Worm (Caenorhabditis elegans) whole organism, young adult: ENCODE measurements around the gene R04B3.1.

Experiments
- F10E7.11 ChIP-seq: sonication (generic microtip); optimal IDR thresholded peaks from 2 replicates; lab custom pipeline; 2017; ENCODE audit warnings: mild to moderate bottlenecking, missing genetic modification characterization, moderate library complexity, missing compliant biosample characterization
- F22D6.2 ChIP-seq: sonication (generic microtip); optimal IDR thresholded peaks from 2 replicates; lab custom pipeline; 2016; ENCODE audit warnings: mild to moderate bottlenecking, missing genetic modification characterization, missing compliant biosample characterization
- F37B4.10 ChIP-seq: fragments of 200-800 bp; sonication (Bioruptor generic); IDR thresholded peaks from 2 replicates; pipeline ENCODE4 v1.3.6; 2022; ENCODE audit warnings: missing genetic modification characterization, missing compliant biosample characterization
- F52B5.7 ChIP-seq: sonication (generic microtip); optimal IDR thresholded peaks from 2 replicates; lab custom pipeline; 2016; ENCODE audit warnings: mild to moderate bottlenecking, missing genetic modification characterization, missing compliant biosample characterization
- Y53F4B.3 ChIP-seq: fragments of 200-800 bp; sonication (Bioruptor generic); IDR thresholded peaks from 2 replicates; pipeline ENCODE4 v1.3.6; 2022; ENCODE audit warnings: missing genetic modification reagents, missing genetic modification characterization, missing compliant biosample characterization
- ama-1 ChIP-seq, 3 experiments: fragments of 150-350 bp in 1 of 3; sonication (generic microtip) in 2 of 3; optimal IDR thresholded peaks; 2 replicates each; lab custom pipeline; 2014 to 2018; ENCODE audit warnings: missing biosample characterization in 2 of 3, missing genetic modification characterization in 2 of 3, missing genetic modification reagents in 2 of 3
- athp-1 ChIP-seq: sonication (generic microtip); optimal IDR thresholded peaks from 2 replicates; lab custom pipeline; 2017; ENCODE audit warnings: mild to moderate bottlenecking, missing genetic modification characterization, missing compliant biosample characterization
- dox-1 ChIP-seq: fragments of 200-800 bp; sonication (Bioruptor generic); IDR thresholded peaks from 2 replicates; pipeline ENCODE4 v1.3.6; 2022; ENCODE audit warnings: missing genetic modification reagents, missing genetic modification characterization, missing compliant biosample characterization
- egl-18 ChIP-seq: fragments of 200-800 bp; sonication (Bioruptor generic); IDR thresholded peaks from 2 replicates; pipeline ENCODE4 v1.3.6; 2022; ENCODE audit warnings: missing genetic modification reagents, missing genetic modification characterization, missing compliant biosample characterization
- egrh-3 ChIP-seq: fragments of 200-800 bp; sonication (Bioruptor generic); IDR thresholded peaks from 2 replicates; pipeline ENCODE4 v1.3.6; 2022; ENCODE audit warnings: missing genetic modification reagents, missing genetic modification characterization, missing compliant biosample characterization
- pha-4 ChIP-seq: fragments of 150-350 bp; sonication (generic microtip); optimal IDR thresholded peaks from 2 replicates; lab custom pipeline; 2014; ENCODE audit warnings: missing biosample characterization, missing genetic modification reagents, missing genetic modification characterization
- snpc-1.3 ChIP-seq: sonication (generic microtip); optimal IDR thresholded peaks from 2 replicates; lab custom pipeline; 2017; ENCODE audit warnings: missing genetic modification characterization, mild to moderate bottlenecking, missing compliant biosample characterization, antibody characterized with exemption, moderate library complexity, missing genotype, missing genetic modification reagents; ENCODE audit not compliant: insufficient read depth
- unc-62 ChIP-seq: fragments of 150-350 bp; optimal IDR thresholded peaks from 2 replicates; lab custom pipeline; 2014; ENCODE audit warnings: missing biosample characterization, missing genetic modification reagents, missing genetic modification characterization
- zim-3 ChIP-seq: sonication (generic microtip); optimal IDR thresholded peaks from 2 replicates; lab custom pipeline; 2017; ENCODE audit warnings: mild to moderate bottlenecking, missing genetic modification characterization, moderate library complexity, missing compliant biosample characterization

ce11 chrX:2495865-2496314 is 24.7 kb upstream of the R04B3.1 start, which contains the start of gene rabr-1:
- TF ChIP-seq pha-4 (tag; lab: Kevin White, UChicago) (no peak), egl-18 (GFP tag; lab: Robert Waterston, UW) (no peak), Y53F4B.3 (GFP tag; lab: Robert Waterston, UW) (no peak), egrh-3 (peak; percentile 49; the same call in 1 of the 2 replicates), unc-62 (GFP tag; lab: Kevin White, UChicago) (no peak), ama-1 (optimal IDR thresholded peaks at IDR 0.05; lab: Kevin White, UChicago) (no peak), ama-1 (GFP tag; optimal IDR thresholded peaks at IDR 0.05; lab: Kevin White, UChicago) (no peak), F10E7.11 (tag; lab: Kevin White, UChicago) (peak; percentile 22), snpc-1.3 (tag; lab: Kevin White, UChicago) (no peak), athp-1 (tag; lab: Kevin White, UChicago) (no peak), F37B4.10 (GFP tag; lab: Robert Waterston, UW) (no peak), F52B5.7 (tag; lab: Kevin White, UChicago) (no peak), F22D6.2 (tag; lab: Kevin White, UChicago) (no peak), zim-3 (tag; lab: Kevin White, UChicago) (no peak), dox-1 (peak; percentile 71)
